Worm (Caenorhabditis elegans) whole organism, L1 larva: Measurements from ENCODE around the gene cat-4.
A peak's percentile ranks its signal among the peaks of the same experiment; 100 is the strongest.

Source experiments
- C34B4.2 ChIP-seq: sonication (generic microtip); optimal IDR thresholded peaks from 2 replicates; lab custom pipeline; 2017; ENCODE audit warnings: mild to moderate bottlenecking, missing genetic modification characterization, missing compliant biosample characterization
- F16B12.6 ChIP-seq: fragments of 150-350 bp; optimal IDR thresholded peaks from 2 replicates; lab custom pipeline; 2014; ENCODE audit warnings: missing biosample characterization, missing genetic modification characterization
- alr-1 ChIP-seq: fragments of 200-800 bp; sonication (Bioruptor generic); optimal IDR thresholded peaks from 2 replicates; lab custom pipeline; 2018; ENCODE audit warnings: borderline replicate concordance, mild to moderate bottlenecking, missing genetic modification characterization, missing compliant biosample characterization
- ama-1 ChIP-seq: fragments of 150-350 bp; optimal IDR thresholded peaks from 2 replicates; lab custom pipeline; 2014
- blmp-1 ChIP-seq: fragments of 150-350 bp; optimal IDR thresholded peaks from 2 replicates; lab custom pipeline; 2014; ENCODE audit warnings: missing biosample characterization, missing genetic modification characterization
- ceh-63 ChIP-seq: fragments of 200-800 bp; sonication (Bioruptor generic); optimal IDR thresholded peaks from 2 replicates; lab custom pipeline; 2018; ENCODE audit warnings: mild to moderate bottlenecking, missing genetic modification characterization, missing compliant biosample characterization
- ceh-8 ChIP-seq: fragments of 200-800 bp; sonication (Bioruptor generic); optimal IDR thresholded peaks from 2 replicates; lab custom pipeline; 2018; ENCODE audit warnings: mild to moderate bottlenecking, missing genetic modification characterization, moderate library complexity, missing compliant biosample characterization
- ceh-82 ChIP-seq, 3 experiments: fragments of 150-350 bp in 1 of 3; sonication (generic microtip) in 2 of 3; optimal IDR thresholded peaks; 2 replicates each; lab custom pipeline; 2014 to 2017; ENCODE audit warnings: missing biosample characterization in 3 of 3, missing genetic modification characterization in 3 of 3
- ceh-88 ChIP-seq: fragments of 200-800 bp; sonication (Bioruptor generic); IDR thresholded peaks from 2 replicates; pipeline ENCODE4 v1.3.6; 2022; ENCODE audit warnings: missing genetic modification characterization, missing compliant biosample characterization
- dpl-1 ChIP-seq, 3 experiments: fragments of 150-350 bp in 2 of 3; sonication (generic microtip) in 1 of 3; optimal IDR thresholded peaks; 2 replicates each; lab custom pipeline; 2014 to 2017; ENCODE audit warnings: missing biosample characterization in 3 of 3, missing genetic modification characterization in 3 of 3, missing genetic modification reagents in 3 of 3
- efl-1 ChIP-seq, 4 experiments: fragments of 150-350 bp; optimal IDR thresholded peaks in 3 of 4; peaks in 1 of 4; 1 replicate in 1 of 4; 2 replicates in 3 of 4; lab custom pipeline; 2014; ENCODE audit warnings: missing biosample characterization in 2 of 4, missing genetic modification characterization in 2 of 4, missing genetic modification reagents in 2 of 4
- egl-13 ChIP-seq: sonication (generic microtip); optimal IDR thresholded peaks from 2 replicates; lab custom pipeline; 2016; ENCODE audit warnings: missing genotype, missing genetic modification reagents, missing genetic modification characterization, missing compliant biosample characterization
- egl-27 ChIP-seq, 2 experiments: fragments of 150-350 bp in 1 of 2; sonication (generic microtip); optimal IDR thresholded peaks; 3 replicates each; lab custom pipeline; 2017 to 2018; ENCODE audit warnings: missing biosample characterization in 2 of 2, missing genetic modification characterization in 2 of 2, missing genetic modification reagents in 2 of 2
- elt-3 ChIP-seq, 6 experiments: fragments of 150-350 bp in 1 of 6; sonication (generic microtip); optimal IDR thresholded peaks; 2 replicates each; lab custom pipeline; 2017 to 2018; ENCODE audit warnings: missing biosample characterization in 6 of 6, missing genetic modification characterization in 6 of 6, inconsistent platforms in 1 of 6
- ets-5 ChIP-seq: fragments of 200-800 bp; sonication (Bioruptor generic); IDR thresholded peaks from 2 replicates; pipeline ENCODE4 v1.3.6; 2022; ENCODE audit warnings: missing genetic modification characterization, missing compliant biosample characterization
- fkh-8 ChIP-seq: sonication (generic microtip); optimal IDR thresholded peaks from 2 replicates; lab custom pipeline; 2016; ENCODE audit warnings: mild to moderate bottlenecking, missing genetic modification characterization, missing compliant biosample characterization
- fos-1 ChIP-seq: fragments of 150-350 bp; optimal IDR thresholded peaks from 2 replicates; lab custom pipeline; 2014; ENCODE audit warnings: missing biosample characterization, missing genetic modification characterization
- jun-1 ChIP-seq: fragments of 150-350 bp; optimal IDR thresholded peaks from 2 replicates; lab custom pipeline; 2014; ENCODE audit warnings: missing biosample characterization, missing genetic modification reagents, missing genetic modification characterization
- lin-13 ChIP-seq: fragments of 150-350 bp; optimal IDR thresholded peaks from 2 replicates; lab custom pipeline; 2014; ENCODE audit warnings: missing biosample characterization, missing genetic modification reagents, missing genetic modification characterization
- lin-14 ChIP-seq: fragments of 200-800 bp; sonication (Bioruptor generic); optimal IDR thresholded peaks from 2 replicates; lab custom pipeline; 2018; ENCODE audit warnings: mild to moderate bottlenecking, missing genetic modification characterization, moderate library complexity, missing compliant biosample characterization
- lin-35 ChIP-seq, 2 experiments: fragments of 150-350 bp; optimal IDR thresholded peaks; 2 replicates each; lab custom pipeline; 2014; ENCODE audit warnings: missing biosample characterization in 2 of 2, missing genetic modification characterization in 2 of 2, missing genetic modification reagents in 2 of 2
- lir-3 ChIP-seq: sonication (generic microtip); optimal IDR thresholded peaks from 2 replicates; lab custom pipeline; 2016; ENCODE audit warnings: mild to moderate bottlenecking, missing genetic modification characterization, moderate library complexity, missing compliant biosample characterization; ENCODE audit not compliant: poor library complexity
- lsy-2 ChIP-seq, 2 experiments: fragments of 150-350 bp; optimal IDR thresholded peaks; 2 replicates each; lab custom pipeline; 2014; ENCODE audit warnings: missing biosample characterization in 2 of 2, missing genetic modification characterization in 2 of 2
- mab-9 ChIP-seq: fragments of 200-800 bp; sonication (Bioruptor generic); IDR thresholded peaks from 2 replicates; pipeline ENCODE4 v1.3.6; 2022; ENCODE audit warnings: missing genetic modification reagents, missing genetic modification characterization, missing compliant biosample characterization
- mdl-1 ChIP-seq, 2 experiments: fragments of 150-350 bp; optimal IDR thresholded peaks; 2 replicates each; lab custom pipeline; 2014 to 2017; ENCODE audit warnings: missing biosample characterization in 2 of 2, missing genetic modification characterization in 2 of 2, inconsistent platforms in 1 of 2
- mep-1 ChIP-seq: fragments of 150-350 bp; optimal IDR thresholded peaks from 2 replicates; lab custom pipeline; 2014; ENCODE audit warnings: missing biosample characterization, missing genetic modification characterization
- nhr-12 ChIP-seq: sonication (generic microtip); optimal IDR thresholded peaks from 2 replicates; lab custom pipeline; 2017; ENCODE audit warnings: missing biosample characterization, missing genetic modification characterization
- nhr-20 ChIP-seq: sonication (generic microtip); optimal IDR thresholded peaks from 2 replicates; lab custom pipeline; 2016; ENCODE audit warnings: mild to moderate bottlenecking, missing genetic modification characterization, missing compliant biosample characterization
- nhr-71 ChIP-seq: sonication (generic microtip); optimal IDR thresholded peaks from 2 replicates; lab custom pipeline; 2016; ENCODE audit warnings: mild to moderate bottlenecking, missing genetic modification characterization, moderate library complexity, missing compliant biosample characterization
- nhr-76 ChIP-seq: sonication (generic microtip); optimal IDR thresholded peaks from 2 replicates; lab custom pipeline; 2017; ENCODE audit warnings: missing biosample characterization, missing genetic modification characterization
- nhr-77 ChIP-seq: fragments of 150-350 bp; optimal IDR thresholded peaks from 2 replicates; lab custom pipeline; 2014; ENCODE audit warnings: missing biosample characterization, missing genetic modification characterization
- nhr-84 ChIP-seq: sonication (generic microtip); optimal IDR thresholded peaks from 2 replicates; lab custom pipeline; 2017; ENCODE audit warnings: missing biosample characterization, missing genetic modification characterization
- nhr-85 ChIP-seq: sonication (generic microtip); peaks from one replicate; lab custom pipeline; 2016; ENCODE audit warnings: missing genetic modification characterization, inconsistent platforms, missing compliant biosample characterization
- nhr-90 ChIP-seq: sonication (generic microtip); optimal IDR thresholded peaks from 2 replicates; lab custom pipeline; 2016; ENCODE audit warnings: mild to moderate bottlenecking, missing genetic modification characterization, missing compliant biosample characterization; ENCODE audit not compliant: poor library complexity
- pax-3 ChIP-seq: fragments of 200-800 bp; sonication (Bioruptor generic); optimal IDR thresholded peaks from 2 replicates; lab custom pipeline; 2018; ENCODE audit warnings: mild to moderate bottlenecking, missing genetic modification characterization, moderate library complexity, missing compliant biosample characterization
- pqm-1 ChIP-seq: sonication (generic microtip); optimal IDR thresholded peaks from 3 replicates; lab custom pipeline; 2017; ENCODE audit warnings: missing biosample characterization, missing genetic modification characterization
- rnt-1 ChIP-seq: sonication (generic microtip); optimal IDR thresholded peaks from 2 replicates; lab custom pipeline; 2016; ENCODE audit warnings: mild to moderate bottlenecking, missing genetic modification characterization, moderate library complexity, missing compliant biosample characterization
- skn-1 ChIP-seq: fragments of 150-350 bp; optimal IDR thresholded peaks from 2 replicates; lab custom pipeline; 2014; ENCODE audit warnings: missing biosample characterization, missing genetic modification characterization
- snu-23 ChIP-seq: sonication (generic microtip); optimal IDR thresholded peaks from 2 replicates; lab custom pipeline; 2016; ENCODE audit warnings: missing genetic modification characterization, missing compliant biosample characterization
- sox-4 ChIP-seq: sonication (generic microtip); optimal IDR thresholded peaks from 2 replicates; lab custom pipeline; 2016; ENCODE audit warnings: missing genetic modification characterization, missing compliant biosample characterization
- tbx-2 ChIP-seq: sonication (generic microtip); optimal IDR thresholded peaks from 2 replicates; lab custom pipeline; 2016; ENCODE audit warnings: missing genetic modification characterization, missing compliant biosample characterization
- unc-62 ChIP-seq: fragments of 150-350 bp; optimal IDR thresholded peaks from 2 replicates; lab custom pipeline; 2014; ENCODE audit warnings: missing biosample characterization, missing genetic modification reagents, missing genetic modification characterization
- vab-15 ChIP-seq: sonication (generic microtip); optimal IDR thresholded peaks from 2 replicates; lab custom pipeline; 2017; ENCODE audit warnings: missing genotype, mild to moderate bottlenecking, missing genetic modification characterization, missing compliant biosample characterization
- ztf-4 ChIP-seq: fragments of 150-350 bp; optimal IDR thresholded peaks from 2 replicates; lab custom pipeline; 2014; ENCODE audit warnings: missing biosample characterization, missing genetic modification characterization

Gene cat-4

DNA sequence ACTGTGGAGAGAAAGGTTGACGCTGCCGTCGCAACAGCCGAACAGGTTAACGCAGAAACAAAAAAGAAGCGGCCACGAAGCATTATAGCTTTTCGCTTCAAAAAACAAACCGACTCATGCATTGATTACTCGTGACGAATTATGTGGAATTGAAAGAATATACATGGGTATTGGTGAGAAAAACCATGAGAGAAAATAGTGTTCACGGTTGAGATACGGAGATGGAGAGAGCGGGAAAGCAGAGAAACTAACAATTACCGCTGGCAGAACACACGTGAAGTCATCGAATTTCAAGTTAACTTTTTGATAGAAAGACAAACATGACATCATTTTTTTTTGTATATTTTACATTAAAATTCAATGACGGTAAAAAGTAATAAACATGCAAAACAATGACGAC, 29.4 kb upstream of the cat-4 start (continued):
- TF ChIP-seq jun-1: no peak
- TF ChIP-seq lin-14 (GFP tag; lab: Kevin White, UChicago): peak; percentile 62
- peak in 1 of 2 experiments; percentile 27 for TF ChIP-seq efl-1 (optimal IDR thresholded peaks at IDR 0.05; lab: Kevin White, UChicago)
- peak; percentile 13 to 93 for TF ChIP-seq efl-1 (GFP tag; optimal IDR thresholded peaks at IDR 0.05 in 1 of 2; lab: Kevin White, UChicago)
- TF ChIP-seq ceh-63 (GFP tag; lab: Kevin White, UChicago): no peak
- TF ChIP-seq ztf-4 (tag; lab: Kevin White, UChicago): no peak
- peak; percentile 24 for TF ChIP-seq nhr-90 (tag; lab: Kevin White, UChicago)
- no peak for TF ChIP-seq pqm-1 (tag; lab: Kevin White, UChicago)

- TF ChIP-seq ets-5 (GFP tag; lab: Robert Waterston, UW) (no peak), mab-9 (GFP tag; lab: Robert Waterston, UW) (no peak), elt-3 (tag; optimal IDR thresholded peaks at IDR 0.05; lab: Kevin White, UChicago) (peak in 2 of 6 experiments; percentile 14 to 60), skn-1 (tag; lab: Kevin White, UChicago) (peak; percentile 8), F16B12.6 (no peak), nhr-85 (tag; lab: Kevin White, UChicago) (peak; percentile 60), efl-1 (optimal IDR thresholded peaks at IDR 0.05; lab: Kevin White, UChicago) (peak in 1 of 2 experiments; percentile 7), efl-1 (GFP tag; optimal IDR thresholded peaks at IDR 0.05 in 1 of 2; lab: Kevin White, UChicago) (peak in 1 of 2 experiments; percentile 83), egl-13 (no peak), rnt-1 (tag; lab: Kevin White, UChicago) (peak; percentile 1), lsy-2 (tag; optimal IDR thresholded peaks at IDR 0.05; lab: Kevin White, UChicago) (peak; percentile 1 to 28), snu-23 (peak; percentile 45), blmp-1 (peak; percentile 73), lir-3 (tag; lab: Kevin White, UChicago) (peak; percentile 10), nhr-71 (tag; lab: Kevin White, UChicago) (peak; percentile 57), nhr-20 (tag; lab: Kevin White, UChicago) (peak; percentile 70), mep-1 (tag; lab: Kevin White, UChicago) (peak; percentile 29), ama-1 (lab: Kevin White, UChicago) (peak; percentile 28), dpl-1 (GFP tag; optimal IDR thresholded peaks at IDR 0.05; lab: Kevin White, UChicago) (peak in 1 of 3 experiments; percentile 50), pax-3 (no peak), lin-35 (GFP tag; optimal IDR thresholded peaks at IDR 0.05; lab: Kevin White, UChicago) (peak in 1 of 2 experiments; percentile 44), mdl-1 (tag; optimal IDR thresholded peaks at IDR 0.05; lab: Kevin White, UChicago) (peak in 1 of 2 experiments; percentile 22), lin-14 (GFP tag; lab: Kevin White, UChicago) (peak; percentile 54), sox-4 (tag; lab: Kevin White, UChicago) (no peak)
Observed at ce11 chrV:10536095-10536691, 28.5 kb upstream of the cat-4 start, which contains the start of gene ppm-1.A. Gene ppm-1.A (minus strand): TSS chrV:10536388.

ce11 chrV:10536808-10537207, 27.9 kb upstream of the cat-4 start:
- no peak for TF ChIP-seq nhr-12 (tag; lab: Kevin White, UChicago)
- no peak for TF ChIP-seq unc-62 (GFP tag; lab: Kevin White, UChicago)
- TF ChIP-seq elt-3 (tag; optimal IDR thresholded peaks at IDR 0.05; lab: Kevin White, UChicago): peak in 3 of 6 experiments; percentile 78 to 84 (median 78)
- no peak for TF ChIP-seq C34B4.2 (tag; lab: Kevin White, UChicago)
- no peak for TF ChIP-seq pqm-1 (tag; lab: Kevin White, UChicago)
- peak; percentile 95 for TF ChIP-seq nhr-20 (tag; lab: Kevin White, UChicago)
- TF ChIP-seq vab-15 (tag; lab: Kevin White, UChicago): peak; percentile 42
- TF ChIP-seq mep-1 (tag; lab: Kevin White, UChicago): peak; percentile 99
- TF ChIP-seq lin-13: peak; percentile 80
- TF ChIP-seq alr-1 (tag; lab: Kevin White, UChicago): no peak
- TF ChIP-seq efl-1 (optimal IDR thresholded peaks at IDR 0.05; lab: Kevin White, UChicago): peak; percentile 82 to 98
- TF ChIP-seq efl-1 (GFP tag; optimal IDR thresholded peaks at IDR 0.05 in 1 of 2; lab: Kevin White, UChicago): peak; percentile 96 to 100
- TF ChIP-seq lin-35 (GFP tag; optimal IDR thresholded peaks at IDR 0.05; lab: Kevin White, UChicago): peak; percentile 97 to 98
- TF ChIP-seq mdl-1 (tag; optimal IDR thresholded peaks at IDR 0.05; lab: Kevin White, UChicago): peak; percentile 34 to 94
- TF ChIP-seq ceh-8 (GFP tag; lab: Kevin White, UChicago): peak; percentile 82
- TF ChIP-seq nhr-84 (tag; lab: Kevin White, UChicago): no peak
- peak in 1 of 2 experiments; percentile 40 for TF ChIP-seq egl-27 (tag; optimal IDR thresholded peaks at IDR 0.05; lab: Kevin White, UChicago)
- TF ChIP-seq nhr-76 (tag; lab: Kevin White, UChicago): no peak
- peak; percentile 96 to 97 (median 97) for TF ChIP-seq dpl-1 (GFP tag; optimal IDR thresholded peaks at IDR 0.05; lab: Kevin White, UChicago)
- TF ChIP-seq fkh-8: peak; percentile 91
- TF ChIP-seq ceh-82 (tag; optimal IDR thresholded peaks at IDR 0.05; lab: Kevin White, UChicago): peak; percentile 82 to 93 (median 86)
- TF ChIP-seq fos-1 (tag; lab: Kevin White, UChicago): peak; percentile 92
- TF ChIP-seq tbx-2 (tag; lab: Kevin White, UChicago): peak; percentile 95
- TF ChIP-seq nhr-77 (tag; lab: Kevin White, UChicago): peak; percentile 90
- peak; percentile 84 for TF ChIP-seq ceh-88
- TF ChIP-seq nhr-71 (tag; lab: Kevin White, UChicago): peak; percentile 96
- peak; percentile 57 for TF ChIP-seq F16B12.6
- peak; percentile 83 for TF ChIP-seq jun-1
- TF ChIP-seq ztf-4 (tag; lab: Kevin White, UChicago): peak; percentile 63
